Fruit fly (Drosophila melanogaster): Measurements from ENCODE around the gene CG7394.

Gene CG7394

DNA sequence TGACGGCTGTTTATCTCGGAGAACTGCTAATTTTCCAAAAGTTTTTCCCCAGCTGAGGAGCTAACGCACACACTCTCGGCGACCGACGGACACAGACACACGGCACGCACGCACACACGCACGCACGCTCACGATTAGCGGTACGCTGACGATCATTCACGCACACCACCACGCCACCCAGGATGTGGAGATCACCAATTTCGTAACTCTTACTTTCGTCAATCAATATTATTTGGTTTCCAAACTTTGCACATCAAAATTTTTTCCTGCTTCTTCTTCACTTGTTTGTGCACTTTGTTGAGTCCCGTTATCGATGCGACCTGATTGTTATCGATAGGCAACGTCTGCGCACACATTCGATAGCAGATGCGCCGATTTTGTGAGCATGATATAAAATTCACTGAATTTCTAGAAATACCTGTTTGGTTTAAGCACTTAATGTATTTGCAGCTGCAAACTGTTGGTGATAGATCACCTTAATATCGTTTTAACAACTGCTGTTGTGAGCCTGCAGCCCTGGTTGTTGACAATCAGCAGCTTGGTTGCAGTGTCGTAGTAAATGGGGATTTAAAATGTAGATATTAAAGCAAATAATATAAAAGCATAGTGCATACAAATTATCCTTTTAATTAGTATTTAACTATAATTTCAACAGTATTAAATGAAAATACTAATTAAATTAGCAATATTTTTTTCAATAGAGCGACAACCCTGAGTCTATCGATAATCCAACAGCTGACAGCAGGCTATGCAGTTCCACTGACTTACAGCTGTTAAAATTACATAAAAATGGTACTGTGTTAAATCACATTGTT lies at the start of gene CG7394, which contains the start of gene Mob2:
Gene CG7394 (plus strand): TSS at position 51 of the 815 bp plus-strand sequence.
Gene Mob2 (minus strand): TSS at position 288 of the 815 bp plus-strand sequence.
- peak; percentile 86 for TF ChIP-seq CG17801 (GFP tag; optimal IDR thresholded peaks at IDR 0.05; ENCODE audit: partially characterized antibody)

DNA sequence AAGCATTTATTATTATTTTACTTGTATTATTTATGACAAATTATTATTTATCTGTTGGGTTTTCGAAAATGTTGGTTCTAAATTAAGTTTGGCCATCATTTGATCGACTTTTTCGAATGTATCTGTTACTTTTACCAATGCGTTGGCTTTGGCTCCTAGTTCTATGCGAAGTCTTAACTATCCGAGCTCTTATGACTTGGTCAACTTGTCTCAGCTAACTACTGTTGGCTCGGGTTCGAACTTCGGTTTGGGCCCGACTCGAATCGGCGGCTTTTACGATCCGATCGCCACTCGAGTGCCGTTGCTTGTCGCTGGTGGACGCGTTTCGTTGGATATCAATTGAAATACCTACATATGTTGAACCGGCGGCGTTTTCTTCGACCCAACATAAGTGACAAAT lies 48.4 kb upstream of the CG7394 start, which contains the start of gene CG7512:
Gene CG7512 (plus strand): TSS at position 301 of the 400 bp plus-strand sequence.
- TF ChIP-seq CG17801 (GFP tag; optimal IDR thresholded peaks at IDR 0.05; ENCODE audit: partially characterized antibody), result no peak

DNA sequence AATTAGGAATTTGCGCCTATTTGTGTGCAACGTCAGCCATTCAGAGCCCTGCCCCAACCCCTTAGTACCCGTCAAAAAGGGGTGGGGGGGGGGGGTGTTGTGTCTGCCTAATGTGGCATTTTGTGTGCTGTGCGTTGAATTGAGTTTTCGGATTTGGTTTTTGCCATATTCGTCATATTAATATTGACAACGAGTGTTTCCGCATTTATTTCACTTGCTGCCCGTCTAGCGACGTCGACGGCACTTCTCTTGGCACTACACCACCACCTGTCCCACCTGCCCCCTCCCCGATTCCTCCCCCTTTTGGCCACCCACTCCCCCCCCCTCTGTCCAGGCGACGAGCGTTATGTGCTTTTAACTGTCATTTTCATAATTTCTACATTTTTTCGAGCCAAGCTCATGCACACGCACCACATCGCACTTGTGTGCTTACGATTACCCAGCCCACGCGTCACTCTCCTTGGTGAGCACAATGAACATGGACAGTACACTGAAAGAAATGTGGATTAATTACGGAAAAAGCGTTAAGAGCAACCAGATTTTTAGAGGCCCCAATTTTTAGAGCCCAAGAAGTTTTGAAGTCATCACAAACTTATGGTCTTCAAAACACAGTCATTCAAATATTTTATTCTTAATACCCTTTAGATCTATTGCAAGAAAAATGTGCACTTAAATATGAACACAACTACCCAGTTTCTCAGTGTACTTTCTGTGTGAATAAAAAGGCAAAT lies 46.3 kb upstream of the CG7394 start:
- no peak for TF ChIP-seq CG17801 (GFP tag; optimal IDR thresholded peaks at IDR 0.05; ENCODE audit: partially characterized antibody)

DNA sequence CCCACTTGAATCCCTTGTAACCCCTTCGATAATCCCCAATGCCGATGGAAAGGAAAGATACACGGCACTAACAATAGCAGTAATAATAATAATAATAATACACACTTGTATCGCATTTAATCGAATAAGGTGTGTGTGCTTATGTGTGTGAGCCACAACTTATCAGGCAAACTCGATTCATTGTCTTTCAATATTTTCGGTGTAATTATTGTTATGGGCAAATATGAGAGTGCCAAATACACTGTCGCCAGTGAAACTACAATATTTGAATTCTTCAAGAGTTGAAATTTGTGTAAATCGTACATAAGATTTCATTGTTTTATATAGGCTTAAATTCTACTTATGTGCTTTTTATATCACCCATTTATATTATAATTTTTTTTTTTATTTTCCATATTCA lies 45.6 kb upstream of the CG7394 start:
- TF ChIP-seq CG17801 (GFP tag; optimal IDR thresholded peaks at IDR 0.05; ENCODE audit: partially characterized antibody), result no peak

DNA sequence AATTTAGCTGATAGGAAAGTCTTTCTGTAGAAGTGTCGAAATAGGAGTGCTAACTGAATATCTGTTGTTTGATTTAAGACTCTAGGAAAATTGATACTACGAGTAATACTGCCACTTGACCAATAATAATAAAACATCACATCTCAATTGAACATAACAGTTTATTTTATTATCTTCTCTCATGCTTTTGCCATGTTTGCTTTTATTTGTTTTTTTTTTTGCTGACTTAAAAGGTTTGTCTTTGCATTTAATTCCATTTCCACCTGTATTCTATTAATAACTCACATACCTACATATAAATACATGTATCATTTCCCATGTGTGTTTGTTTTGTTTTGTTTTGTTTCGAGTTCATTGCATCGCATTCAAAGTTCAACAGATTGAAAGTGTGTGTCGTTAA lies 39.2 kb upstream of the CG7394 start, which contains the start of the genes CG11714 and Fuca:
Gene CG11714 (minus strand): TSS at position 101 of the 400 bp plus-strand sequence.
Gene Fuca (minus strand): TSS at position 101 of the 400 bp plus-strand sequence.
- no peak for TF ChIP-seq CG17801 (GFP tag; optimal IDR thresholded peaks at IDR 0.05; ENCODE audit: partially characterized antibody)

DNA sequence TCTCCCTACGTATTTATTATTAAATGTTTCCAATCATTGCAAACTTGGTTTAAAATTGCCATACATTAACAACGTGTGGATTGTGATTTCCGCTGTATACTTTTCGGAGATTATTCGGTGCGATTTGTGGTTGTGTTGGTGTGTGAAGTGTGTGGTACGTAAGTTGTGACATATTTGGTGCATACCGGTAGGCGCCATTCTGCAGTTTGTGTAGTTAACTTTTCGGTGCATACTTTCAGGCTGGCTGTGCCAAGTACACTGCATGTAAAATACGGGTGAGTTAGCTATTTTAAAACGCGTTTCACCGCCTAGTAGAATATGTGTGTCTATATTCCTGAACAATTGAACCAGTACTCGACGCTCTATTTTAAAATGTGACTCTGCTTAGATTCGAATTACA lies 38.5 kb upstream of the CG7394 start:
- peak; percentile 5 for TF ChIP-seq CG17801 (GFP tag; optimal IDR thresholded peaks at IDR 0.05; ENCODE audit: partially characterized antibody)

DNA sequence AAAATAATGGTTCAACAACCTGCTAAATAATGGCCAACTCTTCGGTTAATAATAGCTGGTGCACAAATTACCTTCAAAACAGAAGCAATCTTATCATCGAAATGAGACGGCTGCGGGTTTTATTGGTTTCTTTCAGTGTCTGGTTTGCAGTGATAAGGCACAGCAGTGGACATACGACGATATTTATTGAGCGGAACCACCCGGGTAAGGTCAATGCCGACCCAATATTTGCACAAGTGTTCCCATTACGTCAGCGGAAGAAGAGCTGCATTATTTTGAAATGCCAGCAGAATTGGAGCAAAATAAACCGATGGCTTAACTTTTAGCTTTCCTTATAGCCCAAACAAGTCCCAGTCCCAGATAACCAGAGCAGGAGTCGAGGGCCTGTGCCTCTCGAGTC lies 36.0 kb upstream of the CG7394 start:
- no peak for TF ChIP-seq CG17801 (GFP tag; optimal IDR thresholded peaks at IDR 0.05; ENCODE audit: partially characterized antibody)

DNA sequence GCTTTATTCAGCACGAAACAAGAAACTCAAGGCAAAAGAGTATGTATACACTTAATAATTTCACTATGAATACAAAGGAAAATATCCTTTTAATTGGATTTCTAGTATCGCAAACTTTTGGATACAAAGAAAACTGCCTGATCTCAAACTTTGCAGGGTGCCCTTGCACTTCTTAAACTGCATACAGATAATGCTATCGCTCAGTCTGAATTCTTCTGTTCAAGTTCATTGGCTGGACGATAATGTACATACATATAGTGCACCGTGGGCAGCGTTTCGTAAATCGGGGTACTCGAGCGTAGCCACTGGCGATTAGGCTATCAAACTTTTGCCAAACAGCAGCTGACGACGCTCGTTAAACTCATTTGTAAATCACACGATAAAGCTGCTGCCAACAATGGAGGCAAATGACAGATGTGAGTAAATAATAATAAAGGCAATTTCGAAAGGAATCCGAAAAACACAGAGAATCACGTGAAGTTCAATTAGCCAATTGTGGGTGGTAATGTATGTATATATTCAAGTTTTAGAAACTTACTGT lies 35.1 kb upstream of the CG7394 start:
- no peak for TF ChIP-seq CG17801 (GFP tag; optimal IDR thresholded peaks at IDR 0.05; ENCODE audit: partially characterized antibody)

DNA sequence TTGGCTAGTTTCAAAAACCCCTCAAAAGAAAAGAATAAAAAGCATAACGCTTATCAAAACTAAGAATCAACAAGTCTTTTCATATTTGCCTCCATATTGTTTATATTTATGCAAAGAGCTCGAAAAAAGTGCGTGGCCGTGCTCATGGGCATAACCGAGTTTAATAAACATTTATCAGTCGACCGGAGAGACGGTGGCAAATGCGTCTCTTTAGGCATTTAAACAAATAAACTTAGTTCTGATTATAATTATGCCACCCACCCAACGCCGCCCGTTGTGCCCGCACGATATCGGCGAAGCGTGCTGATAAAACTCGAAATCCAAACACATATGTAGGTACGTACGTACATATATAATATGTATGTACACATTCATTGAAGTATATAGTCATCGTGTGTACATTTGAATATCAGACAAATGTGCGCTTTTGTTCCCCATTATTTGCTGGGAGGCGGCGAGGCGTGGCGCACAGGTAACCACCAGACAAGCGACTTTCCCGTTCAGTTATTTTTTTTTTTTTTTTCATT lies 33.3 kb upstream of the CG7394 start:
- no peak for TF ChIP-seq CG17801 (GFP tag; optimal IDR thresholded peaks at IDR 0.05; ENCODE audit: partially characterized antibody)

DNA sequence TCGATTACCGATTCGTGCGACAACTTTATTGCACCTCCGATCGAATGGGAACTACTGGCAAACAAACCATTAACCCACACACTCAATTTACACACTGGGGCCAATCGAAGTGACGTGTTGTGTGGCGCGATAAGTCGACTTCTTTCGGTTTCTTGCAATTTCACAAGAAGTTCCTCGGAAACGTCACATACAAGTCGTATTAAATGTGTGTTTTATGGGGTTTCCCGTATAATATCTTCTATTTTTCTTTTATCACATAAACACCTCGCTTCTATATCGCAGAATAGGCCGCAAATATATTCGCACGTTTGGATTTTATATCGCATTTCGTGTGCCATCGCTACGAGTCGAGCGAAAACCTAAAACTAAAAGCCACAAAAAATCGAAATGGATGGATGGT lies 32.1 kb upstream of the CG7394 start:
- TF ChIP-seq CG17801 (GFP tag; optimal IDR thresholded peaks at IDR 0.05; ENCODE audit: partially characterized antibody), result no peak

DNA sequence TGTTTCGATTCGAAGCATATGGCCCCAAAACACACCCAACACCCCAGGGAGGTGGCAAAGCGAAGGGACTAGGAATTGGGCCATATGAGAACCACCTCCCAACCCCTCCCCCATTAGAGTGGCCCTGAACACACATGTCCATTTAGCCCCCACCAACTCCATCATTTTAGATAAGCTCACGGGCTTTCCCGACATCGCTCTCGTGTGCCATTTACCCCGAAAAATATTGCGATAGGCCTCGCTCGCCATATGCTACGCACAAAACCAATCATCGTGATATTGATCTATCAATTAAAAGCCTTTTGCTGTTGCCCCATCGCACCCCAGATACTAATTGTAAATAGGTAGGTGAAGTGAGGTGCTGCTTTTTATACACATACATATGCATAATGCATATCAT lies 31.4 kb upstream of the CG7394 start:
- TF ChIP-seq CG17801 (GFP tag; optimal IDR thresholded peaks at IDR 0.05; ENCODE audit: partially characterized antibody), result no peak

DNA sequence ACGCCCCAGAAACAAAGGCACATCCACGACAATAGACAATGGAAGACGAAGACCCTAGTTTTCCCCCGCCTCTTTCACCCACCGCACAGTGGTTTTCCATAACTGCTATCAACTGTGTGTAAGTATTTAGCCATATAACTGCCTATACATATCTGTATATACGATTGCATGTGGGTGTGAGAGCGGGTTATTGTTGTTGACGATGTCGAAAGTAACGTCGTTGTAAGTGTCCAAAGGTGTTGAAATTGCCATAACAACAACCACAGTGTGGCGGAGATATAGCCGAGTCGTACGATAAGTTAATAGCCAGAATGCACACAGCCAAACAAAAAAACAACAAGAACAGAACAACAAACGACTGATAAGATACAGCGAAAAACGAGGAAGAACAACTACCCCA lies 30.5 kb upstream of the CG7394 start:
- TF ChIP-seq CG17801 (GFP tag; optimal IDR thresholded peaks at IDR 0.05; ENCODE audit: partially characterized antibody), result no peak

DNA sequence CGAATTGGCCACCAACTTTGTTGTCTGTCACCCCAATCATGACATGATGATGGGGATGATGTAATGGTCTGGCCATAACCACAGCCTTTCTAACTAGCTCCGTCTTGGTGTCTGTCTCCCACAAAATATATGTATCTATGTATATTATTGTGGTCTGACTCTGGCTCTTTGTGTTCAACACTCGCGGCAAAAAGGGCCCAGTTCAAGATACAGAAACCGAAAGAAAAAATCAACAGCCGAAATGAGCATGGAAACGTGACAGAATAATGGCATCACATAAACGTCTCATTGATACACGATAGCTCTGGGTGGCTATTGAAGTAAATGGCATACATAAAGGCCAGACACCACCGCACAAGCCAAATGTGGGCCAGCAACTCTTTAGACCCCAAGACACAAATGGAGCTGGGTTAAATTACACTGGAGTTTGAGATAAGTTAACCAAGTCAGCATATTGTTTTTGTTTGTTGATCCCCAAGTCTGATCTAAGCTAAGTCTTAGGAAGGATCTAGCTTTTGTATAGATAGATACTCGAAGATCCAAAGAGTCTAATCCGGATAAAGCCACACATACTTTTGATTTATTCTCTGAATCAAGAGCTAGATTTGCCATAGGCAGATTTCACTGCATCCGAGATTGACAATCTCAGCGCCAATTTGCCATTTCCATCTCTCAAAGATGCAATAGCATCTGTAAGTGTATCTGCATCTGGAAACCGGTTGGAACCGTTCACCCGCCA lies 29.6 kb upstream of the CG7394 start:
- no peak for TF ChIP-seq CG17801 (GFP tag; optimal IDR thresholded peaks at IDR 0.05; ENCODE audit: partially characterized antibody)

DNA sequence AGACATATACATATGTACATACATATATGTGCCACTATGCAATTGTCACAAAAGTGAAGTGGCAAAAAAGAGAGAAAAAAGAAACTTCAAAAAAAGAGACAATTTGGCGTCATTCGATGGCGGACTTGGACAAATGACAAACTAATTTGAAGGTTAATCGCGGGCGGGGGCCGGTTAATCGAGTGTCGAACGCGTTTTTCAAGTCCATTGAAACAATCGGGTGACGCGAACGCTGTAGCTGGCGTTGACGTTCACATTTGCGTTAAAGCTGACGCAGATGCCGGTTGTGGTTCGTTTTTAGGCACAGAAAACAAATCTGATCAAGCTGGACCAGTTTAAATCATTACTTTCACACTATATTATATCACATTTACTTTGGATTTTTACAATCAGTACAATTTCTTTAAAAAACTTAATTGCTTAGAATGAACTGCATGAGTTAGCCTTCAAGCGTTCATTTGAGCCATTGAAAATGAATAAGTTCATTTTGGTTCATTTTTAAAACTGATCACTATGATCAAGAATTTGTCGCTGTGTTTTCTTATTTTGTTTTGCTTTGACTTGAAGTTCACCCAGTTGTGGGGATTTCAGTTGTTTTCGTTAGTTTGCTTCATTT lies 28.0 kb upstream of the CG7394 start:
- no peak for TF ChIP-seq CG17801 (GFP tag; optimal IDR thresholded peaks at IDR 0.05; ENCODE audit: partially characterized antibody)

Measured in ovary, adult (tissue).